Worm (Caenorhabditis elegans) whole organism, L1 larva: ENCODE measurements around the gene asp-5.

Experiments used
- C16A3.4 ChIP-seq: fragments of 150-350 bp; optimal IDR thresholded peaks from 2 replicates; lab custom pipeline; 2014; ENCODE audit warnings: missing biosample characterization, missing genetic modification characterization
- C34B4.2 ChIP-seq: sonication (generic microtip); optimal IDR thresholded peaks from 2 replicates; lab custom pipeline; 2017; ENCODE audit warnings: mild to moderate bottlenecking, missing genetic modification characterization, missing compliant biosample characterization
- F16B12.6 ChIP-seq: fragments of 150-350 bp; optimal IDR thresholded peaks from 2 replicates; lab custom pipeline; 2014; ENCODE audit warnings: missing biosample characterization, missing genetic modification characterization
- aly-2 ChIP-seq: fragments of 150-350 bp; optimal IDR thresholded peaks from 2 replicates; lab custom pipeline; 2014; ENCODE audit warnings: missing biosample characterization, missing genetic modification characterization
- blmp-1 ChIP-seq: fragments of 150-350 bp; optimal IDR thresholded peaks from 2 replicates; lab custom pipeline; 2014; ENCODE audit warnings: missing biosample characterization, missing genetic modification characterization
- ceh-8 ChIP-seq: fragments of 200-800 bp; sonication (Bioruptor generic); optimal IDR thresholded peaks from 2 replicates; lab custom pipeline; 2018; ENCODE audit warnings: mild to moderate bottlenecking, missing genetic modification characterization, moderate library complexity, missing compliant biosample characterization
- ceh-90 ChIP-seq: sonication (generic microtip); optimal IDR thresholded peaks from 2 replicates; lab custom pipeline; 2016; ENCODE audit warnings: missing genetic modification characterization, missing compliant biosample characterization
- ces-1 ChIP-seq: fragments of 150-350 bp; optimal IDR thresholded peaks from 2 replicates; lab custom pipeline; 2014; ENCODE audit warnings: missing biosample characterization, missing genetic modification reagents, missing genetic modification characterization
- dpl-1 ChIP-seq, 3 experiments: fragments of 150-350 bp in 2 of 3; sonication (generic microtip) in 1 of 3; optimal IDR thresholded peaks; 2 replicates each; lab custom pipeline; 2014 to 2017; ENCODE audit warnings: missing biosample characterization in 3 of 3, missing genetic modification characterization in 3 of 3, missing genetic modification reagents in 3 of 3
- efl-1 ChIP-seq, 4 experiments: fragments of 150-350 bp; optimal IDR thresholded peaks in 3 of 4; peaks in 1 of 4; 1 replicate in 1 of 4; 2 replicates in 3 of 4; lab custom pipeline; 2014; ENCODE audit warnings: missing biosample characterization in 2 of 4, missing genetic modification characterization in 2 of 4, missing genetic modification reagents in 2 of 4
- egl-13 ChIP-seq: sonication (generic microtip); optimal IDR thresholded peaks from 2 replicates; lab custom pipeline; 2016; ENCODE audit warnings: missing genotype, missing genetic modification reagents, missing genetic modification characterization, missing compliant biosample characterization
- egl-27 ChIP-seq, 2 experiments: fragments of 150-350 bp in 1 of 2; sonication (generic microtip); optimal IDR thresholded peaks; 3 replicates each; lab custom pipeline; 2017 to 2018; ENCODE audit warnings: missing biosample characterization in 2 of 2, missing genetic modification characterization in 2 of 2, missing genetic modification reagents in 2 of 2
- elt-2 ChIP-seq: sonication (generic microtip); optimal IDR thresholded peaks from 2 replicates; lab custom pipeline; 2016; ENCODE audit warnings: missing genetic modification characterization, mild to moderate bottlenecking, inconsistent platforms, missing compliant biosample characterization, missing genetic modification reagents
- fkh-8 ChIP-seq: sonication (generic microtip); optimal IDR thresholded peaks from 2 replicates; lab custom pipeline; 2016; ENCODE audit warnings: mild to moderate bottlenecking, missing genetic modification characterization, missing compliant biosample characterization
- fos-1 ChIP-seq: fragments of 150-350 bp; optimal IDR thresholded peaks from 2 replicates; lab custom pipeline; 2014; ENCODE audit warnings: missing biosample characterization, missing genetic modification characterization
- hlh-17 ChIP-seq: fragments of 200-800 bp; sonication (Bioruptor generic); optimal IDR thresholded peaks from 2 replicates; lab custom pipeline; 2018; ENCODE audit warnings: missing genetic modification characterization, mild to moderate bottlenecking, missing compliant biosample characterization, moderate library complexity, borderline replicate concordance
- hlh-4 ChIP-seq: sonication (generic microtip); optimal IDR thresholded peaks from 2 replicates; lab custom pipeline; 2016; ENCODE audit warnings: mild to moderate bottlenecking, missing genetic modification characterization, missing compliant biosample characterization
- hpl-2 ChIP-seq: fragments of 150-350 bp; optimal IDR thresholded peaks from 2 replicates; lab custom pipeline; 2014; ENCODE audit warnings: missing biosample characterization, missing genetic modification reagents, missing genetic modification characterization
- isw-1 ChIP-seq: fragments of 200-800 bp; sonication (Bioruptor generic); IDR thresholded peaks from 2 replicates; pipeline ENCODE4 v1.3.6; 2022; ENCODE audit warnings: missing genetic modification characterization, missing compliant biosample characterization
- jun-1 ChIP-seq: fragments of 150-350 bp; optimal IDR thresholded peaks from 2 replicates; lab custom pipeline; 2014; ENCODE audit warnings: missing biosample characterization, missing genetic modification reagents, missing genetic modification characterization
- lin-13 ChIP-seq: fragments of 150-350 bp; optimal IDR thresholded peaks from 2 replicates; lab custom pipeline; 2014; ENCODE audit warnings: missing biosample characterization, missing genetic modification reagents, missing genetic modification characterization
- lin-14 ChIP-seq: fragments of 200-800 bp; sonication (Bioruptor generic); optimal IDR thresholded peaks from 2 replicates; lab custom pipeline; 2018; ENCODE audit warnings: mild to moderate bottlenecking, missing genetic modification characterization, moderate library complexity, missing compliant biosample characterization
- lin-35 ChIP-seq, 2 experiments: fragments of 150-350 bp; optimal IDR thresholded peaks; 2 replicates each; lab custom pipeline; 2014; ENCODE audit warnings: missing biosample characterization in 2 of 2, missing genetic modification characterization in 2 of 2, missing genetic modification reagents in 2 of 2
- mab-9 ChIP-seq: fragments of 200-800 bp; sonication (Bioruptor generic); IDR thresholded peaks from 2 replicates; pipeline ENCODE4 v1.3.6; 2022; ENCODE audit warnings: missing genetic modification reagents, missing genetic modification characterization, missing compliant biosample characterization
- mdl-1 ChIP-seq, 2 experiments: fragments of 150-350 bp; optimal IDR thresholded peaks; 2 replicates each; lab custom pipeline; 2014 to 2017; ENCODE audit warnings: missing biosample characterization in 2 of 2, missing genetic modification characterization in 2 of 2, inconsistent platforms in 1 of 2
- mef-2 ChIP-seq: fragments of 150-350 bp; optimal IDR thresholded peaks from 2 replicates; lab custom pipeline; 2014; ENCODE audit warnings: missing biosample characterization, missing genetic modification characterization
- mep-1 ChIP-seq: fragments of 150-350 bp; optimal IDR thresholded peaks from 2 replicates; lab custom pipeline; 2014; ENCODE audit warnings: missing biosample characterization, missing genetic modification characterization
- nhr-20 ChIP-seq: sonication (generic microtip); optimal IDR thresholded peaks from 2 replicates; lab custom pipeline; 2016; ENCODE audit warnings: mild to moderate bottlenecking, missing genetic modification characterization, missing compliant biosample characterization
- nhr-77 ChIP-seq: fragments of 150-350 bp; optimal IDR thresholded peaks from 2 replicates; lab custom pipeline; 2014; ENCODE audit warnings: missing biosample characterization, missing genetic modification characterization
- nhr-85 ChIP-seq: sonication (generic microtip); peaks from one replicate; lab custom pipeline; 2016; ENCODE audit warnings: missing genetic modification characterization, inconsistent platforms, missing compliant biosample characterization
- pax-3 ChIP-seq: fragments of 200-800 bp; sonication (Bioruptor generic); optimal IDR thresholded peaks from 2 replicates; lab custom pipeline; 2018; ENCODE audit warnings: mild to moderate bottlenecking, missing genetic modification characterization, moderate library complexity, missing compliant biosample characterization
- rnt-1 ChIP-seq: sonication (generic microtip); optimal IDR thresholded peaks from 2 replicates; lab custom pipeline; 2016; ENCODE audit warnings: mild to moderate bottlenecking, missing genetic modification characterization, moderate library complexity, missing compliant biosample characterization
- snpc-4 ChIP-seq: fragments of 150-350 bp; optimal IDR thresholded peaks from 2 replicates; lab custom pipeline; 2014; ENCODE audit warnings: missing biosample characterization, missing genetic modification characterization
- sox-4 ChIP-seq: sonication (generic microtip); optimal IDR thresholded peaks from 2 replicates; lab custom pipeline; 2016; ENCODE audit warnings: missing genetic modification characterization, missing compliant biosample characterization
- sptf-1 ChIP-seq: fragments of 150-350 bp; optimal IDR thresholded peaks from 2 replicates; lab custom pipeline; 2014; ENCODE audit warnings: missing biosample characterization, missing genetic modification characterization
- tbx-2 ChIP-seq: sonication (generic microtip); optimal IDR thresholded peaks from 2 replicates; lab custom pipeline; 2016; ENCODE audit warnings: missing genetic modification characterization, missing compliant biosample characterization
- tlp-1 ChIP-seq: fragments of 150-350 bp; optimal IDR thresholded peaks from 2 replicates; lab custom pipeline; 2014; ENCODE audit warnings: missing biosample characterization, missing genetic modification characterization
- unc-62 ChIP-seq: fragments of 150-350 bp; optimal IDR thresholded peaks from 2 replicates; lab custom pipeline; 2014; ENCODE audit warnings: missing biosample characterization, missing genetic modification reagents, missing genetic modification characterization

Gene asp-5

ce11 chrV:8263466-8263865 lies 8.7 kb upstream of the asp-5 start, which contains the start of gene C16D9.8:
Gene C16D9.8, minus strand, starts transcription at chrV:8263566.
- TF ChIP-seq ces-1 (GFP tag; lab: Kevin White, UChicago): no peak
- TF ChIP-seq dpl-1 (GFP tag; optimal IDR thresholded peaks at IDR 0.05; lab: Kevin White, UChicago): no peak
- TF ChIP-seq hlh-4 (tag; lab: Kevin White, UChicago): peak; percentile 56
- TF ChIP-seq, all 84 proteins: peak for 1

DNA sequence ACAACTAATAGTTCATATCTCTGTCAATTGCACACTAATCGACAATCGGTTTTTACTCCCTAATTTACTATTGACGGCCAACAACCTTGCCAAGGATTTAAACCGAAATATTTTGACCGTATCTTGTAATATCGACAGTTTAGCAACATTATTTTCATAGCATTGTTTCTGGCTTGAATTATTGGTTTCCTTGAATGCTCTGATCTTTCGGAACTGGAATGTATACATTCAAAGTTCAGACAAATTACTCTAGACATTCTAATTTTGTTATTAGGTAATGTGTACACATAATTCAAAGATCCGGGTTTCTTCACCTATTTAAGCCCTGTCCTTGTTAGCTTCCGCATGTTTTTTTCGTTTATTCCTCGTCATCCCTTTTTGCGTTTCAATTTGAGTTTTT lies 8.2 kb upstream of the asp-5 start, which contains the start of gene C16D9.9:
Gene C16D9.9, plus strand, starts transcription at position 301 of the 400 bp plus-strand sequence.
- TF ChIP-seq sptf-1 (no peak), nhr-85 (no peak), lin-13 (GFP tag; lab: Kevin White, UChicago) (no peak), hlh-17 (GFP tag; lab: Kevin White, UChicago) (no peak), egl-27 (tag; optimal IDR thresholded peaks at IDR 0.05; lab: Kevin White, UChicago) (no peak), unc-62 (no peak), egl-13 (tag; lab: Kevin White, UChicago) (no peak), ceh-90 (tag; lab: Kevin White, UChicago) (no peak), C34B4.2 (tag; lab: Kevin White, UChicago) (no peak), mab-9 (GFP tag; lab: Robert Waterston, UW) (no peak), pax-3 (tag; lab: Kevin White, UChicago) (no peak), mef-2 (tag; lab: Kevin White, UChicago) (no peak), aly-2 (tag; lab: Kevin White, UChicago) (no peak), F16B12.6 (no peak)

- TF ChIP-seq isw-1 (GFP tag; lab: Robert Waterston, UW): no peak
- no peak for TF ChIP-seq mep-1 (tag; lab: Kevin White, UChicago)
- TF ChIP-seq ceh-8 (GFP tag; lab: Kevin White, UChicago): no peak
- no peak for TF ChIP-seq lin-14 (GFP tag; lab: Kevin White, UChicago)
- no peak for TF ChIP-seq blmp-1
- no peak for TF ChIP-seq C16A3.4 (tag; lab: Kevin White, UChicago)
- TF ChIP-seq fkh-8 (tag; lab: Kevin White, UChicago): no peak
Measured at ce11 chrV:8266232-8266631, 6.0 kb upstream of the asp-5 start, which contains the start of gene F21F8.5. Gene F21F8.5, minus strand, starts transcription at chrV:8266332.

- no peak for TF ChIP-seq lin-13 (GFP tag; lab: Kevin White, UChicago)
- TF ChIP-seq elt-2 (tag; lab: Kevin White, UChicago): peak; percentile 95
- TF ChIP-seq nhr-20 (tag; lab: Kevin White, UChicago): no peak
- no peak for TF ChIP-seq snpc-4 (tag; lab: Kevin White, UChicago)
- TF ChIP-seq F16B12.6: no peak
- no peak for TF ChIP-seq mdl-1 (tag; optimal IDR thresholded peaks at IDR 0.05; lab: Kevin White, UChicago)
- TF ChIP-seq sox-4 (tag; lab: Kevin White, UChicago): no peak
- TF ChIP-seq efl-1 (optimal IDR thresholded peaks at IDR 0.05; lab: Kevin White, UChicago): no peak
- TF ChIP-seq efl-1 (GFP tag; optimal IDR thresholded peaks at IDR 0.05 in 1 of 2; lab: Kevin White, UChicago): no peak
- TF ChIP-seq nhr-77 (tag; lab: Kevin White, UChicago): no peak
- TF ChIP-seq tlp-1: peak; percentile 87
- peak; percentile 64 for TF ChIP-seq aly-2 (tag; lab: Kevin White, UChicago)
- no peak for TF ChIP-seq rnt-1
- TF ChIP-seq jun-1 (tag; lab: Kevin White, UChicago): peak; percentile 13
- peak in 1 of 2 experiments; percentile 31 for TF ChIP-seq lin-35 (GFP tag; optimal IDR thresholded peaks at IDR 0.05; lab: Kevin White, UChicago)
- no peak for TF ChIP-seq fos-1 (tag; lab: Kevin White, UChicago)
- TF ChIP-seq tbx-2 (tag; lab: Kevin White, UChicago): no peak
- no peak for TF ChIP-seq nhr-85
- no peak for TF ChIP-seq hpl-2 (GFP tag; lab: Kevin White, UChicago)
Measured at ce11 chrV:8267275-8267674, 4.9 kb upstream of the asp-5 start.
